Worm (Caenorhabditis elegans) whole organism, L3 larva: ENCODE results near the gene C14F11.7.

ENCODE experiments used
- R02D3.7 ChIP-seq: fragments of 150-350 bp; optimal IDR thresholded peaks from 2 replicates; lab custom pipeline; 2014; ENCODE audit warnings: missing biosample characterization, missing genetic modification characterization
- ZK546.5 ChIP-seq: sonication (generic microtip); optimal IDR thresholded peaks from 2 replicates; lab custom pipeline; 2017; ENCODE audit warnings: missing biosample characterization, missing genetic modification characterization
- aly-2 ChIP-seq: fragments of 150-350 bp; optimal IDR thresholded peaks from 2 replicates; lab custom pipeline; 2014; ENCODE audit warnings: missing biosample characterization, missing genetic modification characterization
- ama-1 ChIP-seq: fragments of 150-350 bp; optimal IDR thresholded peaks from 2 replicates; lab custom pipeline; 2018
- ceh-16 ChIP-seq: sonication (generic microtip); optimal IDR thresholded peaks from 2 replicates; lab custom pipeline; 2017; ENCODE audit warnings: missing biosample characterization, missing genetic modification characterization
- ceh-28 ChIP-seq: fragments of 150-350 bp; optimal IDR thresholded peaks from 2 replicates; lab custom pipeline; 2014; ENCODE audit warnings: missing biosample characterization, missing genetic modification reagents, missing genetic modification characterization
- ceh-82 ChIP-seq: fragments of 150-350 bp; optimal IDR thresholded peaks from 2 replicates; lab custom pipeline; 2014; ENCODE audit warnings: missing biosample characterization, missing genetic modification characterization
- ceh-9 ChIP-seq: sonication (generic microtip); optimal IDR thresholded peaks from 2 replicates; lab custom pipeline; 2018; ENCODE audit warnings: missing biosample characterization, missing genetic modification characterization
- daf-12 ChIP-seq: fragments of 150-350 bp; optimal IDR thresholded peaks from 2 replicates; lab custom pipeline; 2014; ENCODE audit warnings: missing biosample characterization, missing genetic modification reagents, missing genetic modification characterization
- egl-27 ChIP-seq: sonication (generic microtip); optimal IDR thresholded peaks from 4 replicates; lab custom pipeline; 2017; ENCODE audit warnings: missing biosample characterization, missing genetic modification reagents, missing genetic modification characterization
- egl-5 ChIP-seq: fragments of 150-350 bp; optimal IDR thresholded peaks from 2 replicates; lab custom pipeline; 2017; ENCODE audit warnings: missing biosample characterization, missing genetic modification reagents, missing genetic modification characterization, inconsistent platforms
- elt-1 ChIP-seq: fragments of 150-350 bp; optimal IDR thresholded peaks from 2 replicates; lab custom pipeline; 2014; ENCODE audit warnings: missing biosample characterization, missing genetic modification characterization
- elt-2 ChIP-seq: sonication (generic microtip); optimal IDR thresholded peaks from 2 replicates; lab custom pipeline; 2016; ENCODE audit warnings: missing genetic modification reagents, mild to moderate bottlenecking, missing genetic modification characterization, missing compliant biosample characterization
- elt-3 ChIP-seq, 3 experiments: fragments of 150-350 bp in 1 of 3; sonication (generic microtip) in 2 of 3; optimal IDR thresholded peaks; 2 replicates in 2 of 3; 4 replicates in 1 of 3; lab custom pipeline; 2014 to 2017; ENCODE audit warnings: missing biosample characterization in 3 of 3, missing genetic modification characterization in 3 of 3
- eor-1 ChIP-seq, 2 experiments: fragments of 150-350 bp; optimal IDR thresholded peaks; 2 replicates each; lab custom pipeline; 2014 to 2018; ENCODE audit warnings: missing biosample characterization in 2 of 2, missing genetic modification characterization in 2 of 2
- fkh-10 ChIP-seq: sonication (generic microtip); optimal IDR thresholded peaks from 2 replicates; lab custom pipeline; 2017; ENCODE audit warnings: missing biosample characterization, missing genetic modification reagents, missing genetic modification characterization
- fkh-2 ChIP-seq: fragments of 150-350 bp; optimal IDR thresholded peaks from 2 replicates; lab custom pipeline; 2014; ENCODE audit warnings: missing biosample characterization, missing genetic modification reagents, missing genetic modification characterization
- fos-1 ChIP-seq: fragments of 150-350 bp; optimal IDR thresholded peaks from 2 replicates; lab custom pipeline; 2014; ENCODE audit warnings: missing biosample characterization, missing genetic modification characterization
- hmg-11 ChIP-seq: sonication (generic microtip); optimal IDR thresholded peaks from 2 replicates; lab custom pipeline; 2016; ENCODE audit warnings: missing genetic modification characterization, missing compliant biosample characterization
- jun-1 ChIP-seq: fragments of 150-350 bp; optimal IDR thresholded peaks from 2 replicates; lab custom pipeline; 2014; ENCODE audit warnings: missing biosample characterization, missing genetic modification reagents, missing genetic modification characterization
- lin-15B ChIP-seq: fragments of 150-350 bp; optimal IDR thresholded peaks from 2 replicates; lab custom pipeline; 2014; ENCODE audit warnings: missing biosample characterization, missing genetic modification characterization
- lin-39 ChIP-seq: fragments of 150-350 bp; optimal IDR thresholded peaks from 2 replicates; lab custom pipeline; 2018; ENCODE audit warnings: missing biosample characterization, missing genetic modification reagents, missing genetic modification characterization
- lsy-12 ChIP-seq: sonication (generic microtip); optimal IDR thresholded peaks from 2 replicates; lab custom pipeline; 2016; ENCODE audit warnings: mild to moderate bottlenecking, missing genetic modification characterization, missing compliant biosample characterization
- mdl-1 ChIP-seq: fragments of 150-350 bp; optimal IDR thresholded peaks from 2 replicates; lab custom pipeline; 2014; ENCODE audit warnings: missing biosample characterization, missing genetic modification characterization
- mml-1 ChIP-seq: fragments of 150-350 bp; sonication (generic microtip); optimal IDR thresholded peaks from 3 replicates; lab custom pipeline; 2014; ENCODE audit warnings: missing biosample characterization, missing genetic modification characterization
- nfya-1 ChIP-seq: sonication (generic microtip); optimal IDR thresholded peaks from 2 replicates; lab custom pipeline; 2017; ENCODE audit warnings: missing genetic modification characterization, mild to moderate bottlenecking, missing compliant biosample characterization, antibody characterized with exemption, moderate library complexity; ENCODE audit not compliant: insufficient read depth
- nhr-11 ChIP-seq: fragments of 150-350 bp; optimal IDR thresholded peaks from 2 replicates; lab custom pipeline; 2014; ENCODE audit warnings: missing biosample characterization, missing genetic modification characterization
- nhr-12 ChIP-seq: fragments of 150-350 bp; optimal IDR thresholded peaks from 2 replicates; lab custom pipeline; 2014; ENCODE audit warnings: missing biosample characterization, missing genetic modification characterization
- nhr-23 ChIP-seq: fragments of 150-350 bp; optimal IDR thresholded peaks from 2 replicates; lab custom pipeline; 2014; ENCODE audit warnings: missing biosample characterization, missing genetic modification reagents, missing genetic modification characterization
- nhr-237 ChIP-seq: fragments of 150-350 bp; optimal IDR thresholded peaks from 2 replicates; lab custom pipeline; 2014; ENCODE audit warnings: missing biosample characterization, missing genetic modification characterization
- nhr-25 ChIP-seq: sonication (generic microtip); optimal IDR thresholded peaks from 2 replicates; lab custom pipeline; 2017; ENCODE audit warnings: missing biosample characterization, missing genetic modification characterization
- nhr-43 ChIP-seq: sonication (generic microtip); optimal IDR thresholded peaks from 2 replicates; lab custom pipeline; 2016; ENCODE audit warnings: mild to moderate bottlenecking, missing genetic modification characterization, missing compliant biosample characterization; ENCODE audit not compliant: poor library complexity, severe bottlenecking
- nhr-67 ChIP-seq: fragments of 150-350 bp; optimal IDR thresholded peaks from 2 replicates; lab custom pipeline; 2014; ENCODE audit warnings: missing biosample characterization, missing genetic modification characterization
- nhr-76 ChIP-seq: fragments of 150-350 bp; sonication (generic microtip); optimal IDR thresholded peaks from 5 replicates; lab custom pipeline; 2014; ENCODE audit warnings: missing biosample characterization, missing genetic modification characterization
- nhr-77 ChIP-seq: fragments of 150-350 bp; optimal IDR thresholded peaks from 2 replicates; lab custom pipeline; 2014; ENCODE audit warnings: missing biosample characterization, missing genetic modification characterization
- pha-4 ChIP-seq: fragments of 150-350 bp; optimal IDR thresholded peaks from 2 replicates; lab custom pipeline; 2014; ENCODE audit warnings: missing biosample characterization, missing genetic modification reagents, missing genetic modification characterization
- pqm-1 ChIP-seq: fragments of 150-350 bp; optimal IDR thresholded peaks from 2 replicates; lab custom pipeline; 2017; ENCODE audit warnings: missing biosample characterization, missing genetic modification characterization, inconsistent platforms
- sea-2 ChIP-seq: fragments of 150-350 bp; sonication (generic microtip); optimal IDR thresholded peaks from 4 replicates; lab custom pipeline; 2014; ENCODE audit warnings: missing biosample characterization, missing genetic modification reagents, missing genetic modification characterization
- skn-1 ChIP-seq: fragments of 150-350 bp; optimal IDR thresholded peaks from 2 replicates; lab custom pipeline; 2014; ENCODE audit warnings: missing biosample characterization, missing genetic modification characterization
- tbx-2 ChIP-seq: sonication (generic microtip); optimal IDR thresholded peaks from 2 replicates; lab custom pipeline; 2016; ENCODE audit warnings: mild to moderate bottlenecking, missing genetic modification characterization, missing compliant biosample characterization
- unc-39 ChIP-seq: sonication (generic microtip); optimal IDR thresholded peaks from 4 replicates; lab custom pipeline; 2017; ENCODE audit warnings: missing biosample characterization, missing genetic modification characterization
- unc-62 ChIP-seq: fragments of 150-350 bp; sonication (generic microtip); optimal IDR thresholded peaks from 4 replicates; lab custom pipeline; 2014; ENCODE audit warnings: missing biosample characterization, missing genetic modification reagents, missing genetic modification characterization
- zag-1 ChIP-seq: fragments of 150-350 bp; optimal IDR thresholded peaks from 2 replicates; lab custom pipeline; 2014; ENCODE audit warnings: missing biosample characterization, missing genetic modification characterization
- ztf-11 ChIP-seq: fragments of 150-350 bp; optimal IDR thresholded peaks from 2 replicates; lab custom pipeline; 2014; ENCODE audit warnings: missing biosample characterization, missing genetic modification characterization
- ztf-4 ChIP-seq: fragments of 150-350 bp; optimal IDR thresholded peaks from 2 replicates; lab custom pipeline; 2014; ENCODE audit warnings: missing biosample characterization, missing genetic modification characterization

C14F11.7 gene

ce11 chrX:6207687-6208088, 675 bp downstream of the C14F11.7 start, which contains the start of gene T13C5.6 (continued):
- peak; percentile 11 for TF ChIP-seq nhr-11 (tag; lab: Kevin White, UChicago)
- TF ChIP-seq, all 47 proteins: peak for 34

ce11 chrX:6206305-6206704, 2.1 kb downstream of the C14F11.7 start, which contains the start of gene mtp-18:
mtp-18 (minus strand) TSS chrX:6206405.
- no peak for TF ChIP-seq nhr-77 (tag; lab: Kevin White, UChicago)
- TF ChIP-seq nhr-67 (tag; lab: Kevin White, UChicago), result no peak
- no peak for TF ChIP-seq tbx-2 (tag; lab: Kevin White, UChicago)
- TF ChIP-seq lin-39, result no peak
- TF ChIP-seq nhr-237 (tag; lab: Kevin White, UChicago), result no peak
- TF ChIP-seq lin-15B, result no peak
- no peak for TF ChIP-seq fkh-2 (tag; lab: Kevin White, UChicago)
- TF ChIP-seq ztf-11, result no peak
- TF ChIP-seq lsy-12 (tag; lab: Kevin White, UChicago), result no peak
- TF ChIP-seq ZK546.5, result no peak
- no peak for TF ChIP-seq nhr-43 (tag; lab: Kevin White, UChicago)
- no peak for TF ChIP-seq unc-39 (tag; lab: Kevin White, UChicago)
- TF ChIP-seq unc-62 (GFP tag; lab: Kevin White, UChicago), result no peak
- no peak for TF ChIP-seq elt-3 (tag; optimal IDR thresholded peaks at IDR 0.05; lab: Kevin White, UChicago)
- TF ChIP-seq elt-2 (tag; lab: Kevin White, UChicago), result no peak
- TF ChIP-seq ama-1 (lab: Kevin White, UChicago), result no peak
- no peak for TF ChIP-seq egl-27 (tag; lab: Kevin White, UChicago)
- TF ChIP-seq, all 47 proteins: peak for 0

- no peak for TF ChIP-seq unc-62 (GFP tag; lab: Kevin White, UChicago)
- TF ChIP-seq ama-1 (lab: Kevin White, UChicago), result no peak
- TF ChIP-seq nhr-237 (tag; lab: Kevin White, UChicago), result no peak
- TF ChIP-seq egl-5 (tag; lab: Kevin White, UChicago), result no peak
- no peak for TF ChIP-seq nhr-11 (tag; lab: Kevin White, UChicago)
- no peak for TF ChIP-seq ceh-28
Observed at ce11 chrX:6205325-6205724, 3.0 kb downstream of the C14F11.7 start.

- TF ChIP-seq eor-1 (tag; optimal IDR thresholded peaks at IDR 0.05; lab: Kevin White, UChicago) (no peak), pha-4 (tag; lab: Kevin White, UChicago) (peak; percentile 56), lin-39 (no peak), nhr-43 (tag; lab: Kevin White, UChicago) (peak; percentile 63), unc-62 (GFP tag; lab: Kevin White, UChicago) (no peak), nfya-1 (peak; percentile 39), jun-1 (tag; lab: Kevin White, UChicago) (no peak), fkh-10 (no peak), nhr-77 (tag; lab: Kevin White, UChicago) (no peak), nhr-67 (tag; lab: Kevin White, UChicago) (no peak), tbx-2 (tag; lab: Kevin White, UChicago) (no peak), nhr-12 (no peak), nhr-11 (tag; lab: Kevin White, UChicago) (no peak), fos-1 (tag; lab: Kevin White, UChicago) (no peak), daf-12 (tag; lab: Kevin White, UChicago) (no peak), elt-2 (tag; lab: Kevin White, UChicago) (peak; percentile 15), sea-2 (GFP tag; lab: Kevin White, UChicago) (no peak), ceh-16 (tag; lab: Kevin White, UChicago) (no peak), elt-3 (tag; optimal IDR thresholded peaks at IDR 0.05; lab: Kevin White, UChicago) (no peak), lsy-12 (tag; lab: Kevin White, UChicago) (no peak), nhr-25 (peak; percentile 58), elt-1 (tag; lab: Kevin White, UChicago) (no peak), ztf-4 (tag; lab: Kevin White, UChicago) (peak; percentile 30), zag-1 (tag; lab: Kevin White, UChicago) (no peak), lin-15B (no peak), mdl-1 (no peak), egl-27 (tag; lab: Kevin White, UChicago) (no peak), egl-5 (tag; lab: Kevin White, UChicago) (no peak), pqm-1 (peak; percentile 55), hmg-11 (no peak), R02D3.7 (no peak), nhr-76 (tag; lab: Kevin White, UChicago) (no peak), ZK546.5 (no peak), aly-2 (tag; lab: Kevin White, UChicago) (no peak), nhr-23 (tag; lab: Kevin White, UChicago) (no peak), ceh-9 (tag; lab: Kevin White, UChicago) (no peak), nhr-237 (tag; lab: Kevin White, UChicago) (no peak), ceh-82 (tag; lab: Kevin White, UChicago) (no peak), skn-1 (tag; lab: Kevin White, UChicago) (no peak), ztf-11 (no peak), mml-1 (tag; lab: Kevin White, UChicago) (no peak)
Observed at ce11 chrX:6204696-6205232, 3.6 kb downstream of the C14F11.7 start, which contains the start of gene bca-1. bca-1 (minus strand) TSS chrX:6204746.
